Worm (Caenorhabditis elegans) whole organism, L3 larva: ENCODE data around the gene T24H10.1.

Experiments used
- aly-2 ChIP-seq: fragments of 150-350 bp; optimal IDR thresholded peaks from 2 replicates; lab custom pipeline; 2014; ENCODE audit warnings: missing biosample characterization, missing genetic modification characterization
- ama-1 ChIP-seq: fragments of 150-350 bp; optimal IDR thresholded peaks from 2 replicates; lab custom pipeline; 2018
- ceh-82 ChIP-seq: fragments of 150-350 bp; optimal IDR thresholded peaks from 2 replicates; lab custom pipeline; 2014; ENCODE audit warnings: missing biosample characterization, missing genetic modification characterization
- egl-27 ChIP-seq: sonication (generic microtip); optimal IDR thresholded peaks from 4 replicates; lab custom pipeline; 2017; ENCODE audit warnings: missing biosample characterization, missing genetic modification reagents, missing genetic modification characterization
- egl-5 ChIP-seq: fragments of 150-350 bp; optimal IDR thresholded peaks from 2 replicates; lab custom pipeline; 2017; ENCODE audit warnings: missing biosample characterization, missing genetic modification reagents, missing genetic modification characterization, inconsistent platforms
- elt-1 ChIP-seq: fragments of 150-350 bp; optimal IDR thresholded peaks from 2 replicates; lab custom pipeline; 2014; ENCODE audit warnings: missing biosample characterization, missing genetic modification characterization
- elt-2 ChIP-seq: sonication (generic microtip); optimal IDR thresholded peaks from 2 replicates; lab custom pipeline; 2016; ENCODE audit warnings: missing genetic modification reagents, mild to moderate bottlenecking, missing genetic modification characterization, missing compliant biosample characterization
- elt-3 ChIP-seq, 3 experiments: fragments of 150-350 bp in 1 of 3; sonication (generic microtip) in 2 of 3; optimal IDR thresholded peaks; 2 replicates in 2 of 3; 4 replicates in 1 of 3; lab custom pipeline; 2014 to 2017; ENCODE audit warnings: missing biosample characterization in 3 of 3, missing genetic modification characterization in 3 of 3
- eor-1 ChIP-seq, 2 experiments: fragments of 150-350 bp; optimal IDR thresholded peaks; 2 replicates each; lab custom pipeline; 2014 to 2018; ENCODE audit warnings: missing biosample characterization in 2 of 2, missing genetic modification characterization in 2 of 2
- fkh-2 ChIP-seq: fragments of 150-350 bp; optimal IDR thresholded peaks from 2 replicates; lab custom pipeline; 2014; ENCODE audit warnings: missing biosample characterization, missing genetic modification reagents, missing genetic modification characterization
- fos-1 ChIP-seq: fragments of 150-350 bp; optimal IDR thresholded peaks from 2 replicates; lab custom pipeline; 2014; ENCODE audit warnings: missing biosample characterization, missing genetic modification characterization
- hmg-11 ChIP-seq: sonication (generic microtip); optimal IDR thresholded peaks from 2 replicates; lab custom pipeline; 2016; ENCODE audit warnings: missing genetic modification characterization, missing compliant biosample characterization
- jun-1 ChIP-seq: fragments of 150-350 bp; optimal IDR thresholded peaks from 2 replicates; lab custom pipeline; 2014; ENCODE audit warnings: missing biosample characterization, missing genetic modification reagents, missing genetic modification characterization
- lin-15B ChIP-seq: fragments of 150-350 bp; optimal IDR thresholded peaks from 2 replicates; lab custom pipeline; 2014; ENCODE audit warnings: missing biosample characterization, missing genetic modification characterization
- lsy-12 ChIP-seq: sonication (generic microtip); optimal IDR thresholded peaks from 2 replicates; lab custom pipeline; 2016; ENCODE audit warnings: mild to moderate bottlenecking, missing genetic modification characterization, missing compliant biosample characterization
- mdl-1 ChIP-seq: fragments of 150-350 bp; optimal IDR thresholded peaks from 2 replicates; lab custom pipeline; 2014; ENCODE audit warnings: missing biosample characterization, missing genetic modification characterization
- mml-1 ChIP-seq: fragments of 150-350 bp; sonication (generic microtip); optimal IDR thresholded peaks from 3 replicates; lab custom pipeline; 2014; ENCODE audit warnings: missing biosample characterization, missing genetic modification characterization
- nfya-1 ChIP-seq: sonication (generic microtip); optimal IDR thresholded peaks from 2 replicates; lab custom pipeline; 2017; ENCODE audit warnings: missing genetic modification characterization, mild to moderate bottlenecking, missing compliant biosample characterization, antibody characterized with exemption, moderate library complexity; ENCODE audit not compliant: insufficient read depth
- nhr-11 ChIP-seq: fragments of 150-350 bp; optimal IDR thresholded peaks from 2 replicates; lab custom pipeline; 2014; ENCODE audit warnings: missing biosample characterization, missing genetic modification characterization
- nhr-12 ChIP-seq: fragments of 150-350 bp; optimal IDR thresholded peaks from 2 replicates; lab custom pipeline; 2014; ENCODE audit warnings: missing biosample characterization, missing genetic modification characterization
- nhr-23 ChIP-seq: fragments of 150-350 bp; optimal IDR thresholded peaks from 2 replicates; lab custom pipeline; 2014; ENCODE audit warnings: missing biosample characterization, missing genetic modification reagents, missing genetic modification characterization
- nhr-25 ChIP-seq: sonication (generic microtip); optimal IDR thresholded peaks from 2 replicates; lab custom pipeline; 2017; ENCODE audit warnings: missing biosample characterization, missing genetic modification characterization
- nhr-28 ChIP-seq: fragments of 150-350 bp; optimal IDR thresholded peaks from 2 replicates; lab custom pipeline; 2014; ENCODE audit warnings: missing biosample characterization, missing genetic modification characterization
- nhr-43 ChIP-seq: sonication (generic microtip); optimal IDR thresholded peaks from 2 replicates; lab custom pipeline; 2016; ENCODE audit warnings: mild to moderate bottlenecking, missing genetic modification characterization, missing compliant biosample characterization; ENCODE audit not compliant: poor library complexity, severe bottlenecking
- nhr-67 ChIP-seq: fragments of 150-350 bp; optimal IDR thresholded peaks from 2 replicates; lab custom pipeline; 2014; ENCODE audit warnings: missing biosample characterization, missing genetic modification characterization
- nhr-76 ChIP-seq: fragments of 150-350 bp; sonication (generic microtip); optimal IDR thresholded peaks from 5 replicates; lab custom pipeline; 2014; ENCODE audit warnings: missing biosample characterization, missing genetic modification characterization
- nhr-77 ChIP-seq: fragments of 150-350 bp; optimal IDR thresholded peaks from 2 replicates; lab custom pipeline; 2014; ENCODE audit warnings: missing biosample characterization, missing genetic modification characterization
- pha-4 ChIP-seq: fragments of 150-350 bp; optimal IDR thresholded peaks from 2 replicates; lab custom pipeline; 2014; ENCODE audit warnings: missing biosample characterization, missing genetic modification reagents, missing genetic modification characterization
- pqm-1 ChIP-seq: fragments of 150-350 bp; optimal IDR thresholded peaks from 2 replicates; lab custom pipeline; 2017; ENCODE audit warnings: missing biosample characterization, missing genetic modification characterization, inconsistent platforms
- sea-2 ChIP-seq: fragments of 150-350 bp; sonication (generic microtip); optimal IDR thresholded peaks from 4 replicates; lab custom pipeline; 2014; ENCODE audit warnings: missing biosample characterization, missing genetic modification reagents, missing genetic modification characterization
- skn-1 ChIP-seq: fragments of 150-350 bp; optimal IDR thresholded peaks from 2 replicates; lab custom pipeline; 2014; ENCODE audit warnings: missing biosample characterization, missing genetic modification characterization
- tbx-2 ChIP-seq: sonication (generic microtip); optimal IDR thresholded peaks from 2 replicates; lab custom pipeline; 2016; ENCODE audit warnings: mild to moderate bottlenecking, missing genetic modification characterization, missing compliant biosample characterization
- unc-39 ChIP-seq: sonication (generic microtip); optimal IDR thresholded peaks from 4 replicates; lab custom pipeline; 2017; ENCODE audit warnings: missing biosample characterization, missing genetic modification characterization
- zag-1 ChIP-seq: fragments of 150-350 bp; optimal IDR thresholded peaks from 2 replicates; lab custom pipeline; 2014; ENCODE audit warnings: missing biosample characterization, missing genetic modification characterization
- ztf-11 ChIP-seq: fragments of 150-350 bp; optimal IDR thresholded peaks from 2 replicates; lab custom pipeline; 2014; ENCODE audit warnings: missing biosample characterization, missing genetic modification characterization
- ztf-4 ChIP-seq: fragments of 150-350 bp; optimal IDR thresholded peaks from 2 replicates; lab custom pipeline; 2014; ENCODE audit warnings: missing biosample characterization, missing genetic modification characterization

T24H10.1 gene

DNA sequence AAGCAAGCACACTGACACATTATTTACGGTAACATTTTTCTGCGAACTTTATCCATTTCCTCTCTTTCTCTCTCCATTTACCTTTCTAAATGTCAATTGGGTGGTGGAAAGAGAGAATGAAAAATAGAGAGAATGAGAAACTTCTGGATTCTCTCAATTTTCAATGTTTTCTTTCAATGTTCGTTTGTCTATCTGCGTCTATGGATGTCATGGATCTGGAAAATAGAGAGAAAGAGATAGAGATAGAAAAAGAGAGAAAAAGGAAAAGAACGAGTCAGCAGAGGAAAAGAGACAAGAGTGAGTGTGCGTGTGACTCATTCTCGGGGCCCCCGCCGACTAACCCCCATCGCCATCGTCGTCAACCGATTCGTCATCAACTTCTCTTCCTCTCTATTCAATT lies 13.7 kb downstream of the T24H10.1 start, which contains the start of gene jun-1 (continued):
- TF ChIP-seq mml-1 (tag; lab: Kevin White, UChicago) = no peak
- TF ChIP-seq unc-39 (tag; lab: Kevin White, UChicago) = no peak
- TF ChIP-seq, all 47 proteins: peak for 25

DNA sequence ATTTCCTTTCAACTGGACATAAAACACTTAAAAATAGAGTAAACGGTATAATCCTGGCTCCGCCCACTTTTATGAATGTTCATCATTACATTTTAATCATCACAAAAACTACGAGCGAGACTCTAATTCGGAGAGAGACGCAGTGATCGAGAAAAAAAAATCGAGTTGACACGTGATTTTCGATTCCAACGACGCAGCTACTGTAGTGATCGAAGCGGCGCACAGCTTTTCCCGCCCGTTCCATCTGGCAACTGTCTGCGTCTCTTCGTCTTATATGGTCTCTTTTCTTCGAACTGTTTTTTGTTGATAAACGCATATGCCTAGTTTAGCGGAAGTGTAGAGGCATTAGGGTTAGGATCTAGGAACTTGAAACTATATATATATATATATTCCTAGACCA lies 14.6 kb downstream of the T24H10.1 start:
- peak; percentile 41 for TF ChIP-seq nfya-1 (tag; lab: Kevin White, UChicago)
- TF ChIP-seq eor-1 (tag; optimal IDR thresholded peaks at IDR 0.05; lab: Kevin White, UChicago) = no peak
- no peak for TF ChIP-seq nhr-28 (tag; lab: Kevin White, UChicago)
- no peak for TF ChIP-seq lin-15B
- no peak for TF ChIP-seq skn-1
- TF ChIP-seq nhr-25 = peak; percentile 62
- no peak for TF ChIP-seq aly-2 (tag; lab: Kevin White, UChicago)
- TF ChIP-seq fos-1 = no peak
- TF ChIP-seq pha-4 (tag; lab: Kevin White, UChicago) = peak; percentile 50
- no peak for TF ChIP-seq mml-1 (tag; lab: Kevin White, UChicago)
- TF ChIP-seq egl-5 (tag; lab: Kevin White, UChicago) = no peak
- no peak for TF ChIP-seq nhr-12 (tag; lab: Kevin White, UChicago)
- peak; percentile 69 for TF ChIP-seq elt-2
- peak; percentile 67 for TF ChIP-seq nhr-23 (tag; lab: Kevin White, UChicago)
- peak; percentile 21 for TF ChIP-seq hmg-11
- TF ChIP-seq jun-1 (tag; lab: Kevin White, UChicago) = no peak
- TF ChIP-seq nhr-43 (tag; lab: Kevin White, UChicago) = peak; percentile 76
- TF ChIP-seq elt-3 (tag; optimal IDR thresholded peaks at IDR 0.05; lab: Kevin White, UChicago) = peak in 1 of 3 experiments; percentile 6
- peak; percentile 25 for TF ChIP-seq mdl-1
- no peak for TF ChIP-seq tbx-2 (tag; lab: Kevin White, UChicago)
- TF ChIP-seq unc-39 (tag; lab: Kevin White, UChicago) = no peak
- no peak for TF ChIP-seq ama-1 (lab: Kevin White, UChicago)
- TF ChIP-seq nhr-76 (tag; lab: Kevin White, UChicago) = no peak
- no peak for TF ChIP-seq ztf-11 (tag; lab: Kevin White, UChicago)
- no peak for TF ChIP-seq elt-1
- TF ChIP-seq ceh-82 (tag; lab: Kevin White, UChicago) = no peak
- no peak for TF ChIP-seq zag-1
- TF ChIP-seq lsy-12 (tag; lab: Kevin White, UChicago) = peak; percentile 29
- TF ChIP-seq ztf-4 (tag; lab: Kevin White, UChicago) = no peak
- no peak for TF ChIP-seq egl-27 (tag; lab: Kevin White, UChicago)

DNA sequence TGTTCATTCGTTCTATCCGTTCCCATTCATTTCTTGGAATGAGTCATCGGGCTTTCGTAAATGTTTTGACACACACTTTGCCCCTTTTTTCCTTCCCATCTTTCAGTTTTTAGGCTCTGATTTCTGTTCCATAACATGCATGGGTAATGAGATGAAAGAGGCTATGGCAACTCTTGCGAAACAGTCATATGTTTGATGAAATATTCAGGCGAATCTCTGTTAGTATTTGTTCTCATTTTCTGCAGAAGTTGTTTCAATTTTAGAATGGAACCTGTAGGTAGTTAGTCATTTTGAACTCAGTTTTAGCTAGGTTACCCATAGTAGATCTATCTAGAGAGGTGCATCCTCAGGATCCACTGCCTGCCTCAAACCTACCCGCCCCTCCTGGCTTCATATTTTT lies 15.8 kb downstream of the T24H10.1 start:
- TF ChIP-seq hmg-11 (no peak), sea-2 (GFP tag; lab: Kevin White, UChicago) (no peak), elt-1 (no peak), ztf-4 (tag; lab: Kevin White, UChicago) (no peak), elt-2 (no peak), skn-1 (no peak), jun-1 (tag; lab: Kevin White, UChicago) (no peak), eor-1 (tag; optimal IDR thresholded peaks at IDR 0.05; lab: Kevin White, UChicago) (no peak), elt-3 (tag; optimal IDR thresholded peaks at IDR 0.05; lab: Kevin White, UChicago) (no peak), nhr-67 (no peak), pha-4 (tag; lab: Kevin White, UChicago) (no peak), nhr-77 (tag; lab: Kevin White, UChicago) (no peak), nhr-43 (tag; lab: Kevin White, UChicago) (no peak), nfya-1 (tag; lab: Kevin White, UChicago) (no peak), fkh-2 (no peak)

DNA sequence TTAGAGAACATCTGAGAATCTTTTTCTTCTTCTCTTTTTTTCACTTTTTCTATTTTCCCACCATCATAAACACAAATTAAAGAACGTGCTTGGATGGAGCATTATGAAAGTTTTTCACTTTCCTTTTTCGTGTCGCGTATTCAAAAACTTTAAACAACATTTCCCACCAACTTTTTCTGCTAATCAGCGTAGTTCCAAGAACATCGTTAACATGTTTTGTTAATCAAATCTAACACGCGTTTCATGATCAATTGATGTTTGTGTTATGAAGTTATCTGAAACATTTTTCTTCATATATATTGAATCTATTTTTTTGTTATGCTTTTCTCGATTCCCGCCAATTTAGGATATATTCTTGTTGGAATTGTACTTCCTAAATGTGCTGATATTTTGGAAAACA lies 16.5 kb downstream of the T24H10.1 start:
- TF ChIP-seq nhr-76 (tag; lab: Kevin White, UChicago) (no peak), nhr-11 (tag; lab: Kevin White, UChicago) (peak; percentile 67)

DNA sequence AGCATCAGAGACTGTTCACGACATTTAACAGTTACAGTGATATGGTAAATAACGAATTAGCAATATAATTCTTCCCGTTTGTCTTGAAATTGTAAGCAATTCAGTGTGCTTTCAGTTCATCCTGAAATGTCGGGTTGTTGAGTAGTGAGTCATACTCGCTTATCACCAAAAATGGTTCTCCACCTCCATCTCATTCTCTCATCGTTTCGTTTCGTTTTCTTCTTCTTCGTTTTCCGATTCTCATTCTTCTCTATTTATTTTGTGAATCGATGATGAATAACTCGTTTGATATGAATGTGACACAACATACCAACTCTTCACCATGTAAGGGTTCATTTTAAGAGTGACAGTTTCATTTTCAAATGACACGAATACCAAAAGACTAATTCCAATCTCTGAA lies 17.2 kb downstream of the T24H10.1 start:
- TF ChIP-seq pha-4 (tag; lab: Kevin White, UChicago) (peak; percentile 20), pqm-1 (peak; percentile 61), elt-2 (peak; percentile 65), nhr-43 (tag; lab: Kevin White, UChicago) (no peak), fkh-2 (no peak), sea-2 (GFP tag; lab: Kevin White, UChicago) (no peak), mdl-1 (no peak), skn-1 (peak; percentile 36)
